Fruit fly (Drosophila melanogaster): Measurements from ENCODE around the gene MTA1-like.

The MTA1-like gene

DNA sequence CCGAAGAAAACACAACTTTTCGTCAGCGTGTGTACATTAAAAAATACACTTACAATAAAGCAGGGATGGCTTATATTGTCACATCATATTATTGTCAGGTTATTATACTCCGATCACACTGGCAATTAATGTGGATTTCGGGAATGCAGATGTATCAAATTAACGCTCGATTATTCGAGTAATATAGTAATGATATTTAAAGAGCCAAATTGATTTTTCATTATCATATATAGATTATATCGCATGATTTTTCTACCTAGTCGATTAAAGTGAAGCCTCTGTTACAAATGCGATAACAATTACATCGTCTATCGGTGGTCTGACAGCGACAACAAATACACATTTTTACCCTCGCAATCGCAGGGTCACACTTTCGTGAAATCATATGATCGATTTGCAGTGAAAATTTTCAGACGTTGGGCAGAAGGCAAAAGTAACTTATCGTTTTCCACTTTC is 57.1 kb downstream of the MTA1-like start, which contains the start of the genes noi and Vha26 (continued):
- TF ChIP-seq CG12104 (GFP tag; optimal IDR thresholded peaks at IDR 0.05): no peak
- TF ChIP-seq Ravus (GFP tag; IDR thresholded peaks at IDR 0.05): no peak
- TF ChIP-seq Stat92E (GFP tag; optimal IDR thresholded peaks at IDR 0.05): peak in 1 of 3 experiments; percentile 50
- TF ChIP-seq Spps (tag; optimal IDR thresholded peaks at IDR 0.05): peak; percentile 12
- TF ChIP-seq CG10366 (GFP tag; IDR thresholded peaks at IDR 0.05): no peak
- no peak for TF ChIP-seq CG1832 (GFP tag; optimal IDR thresholded peaks at IDR 0.05)
- TF ChIP-seq Pdp1 (GFP tag; optimal IDR thresholded peaks at IDR 0.05): peak; percentile 4 to 43
- TF ChIP-seq zf30C (GFP tag; optimal IDR thresholded peaks at IDR 0.05): peak; percentile 54
- peak; percentile 94 for TF ChIP-seq CG17802 (tag; optimal IDR thresholded peaks at IDR 0.05)
- peak; percentile 45 for TF ChIP-seq YL-1 (GFP tag; optimal IDR thresholded peaks at IDR 0.05)
- peak; percentile 57 for TF ChIP-seq Nf-YC (tag; optimal IDR thresholded peaks at IDR 0.05)
- peak; percentile 13 for TF ChIP-seq Mad (GFP tag; optimal IDR thresholded peaks at IDR 0.05)
- TF ChIP-seq CG18011 (GFP tag; optimal IDR thresholded peaks at IDR 0.05): no peak
- peak; percentile 64; the same call in 1 of the 2 replicates for TF ChIP-seq CG32532 (GFP tag; IDR thresholded peaks at IDR 0.05)
- 0 out of 2 replicates have a peak, but pooled peaks have one; percentile 43 for TF ChIP-seq sob (GFP tag; IDR thresholded peaks at IDR 0.05)
- peak; percentile 78 for TF ChIP-seq CG17186 (GFP tag; optimal IDR thresholded peaks at IDR 0.05)
- no peak for TF ChIP-seq Optix (GFP tag; IDR thresholded peaks at IDR 0.05)
- peak; percentile 3 for TF ChIP-seq CG4424 (GFP tag; optimal IDR thresholded peaks at IDR 0.05)
- no peak for TF ChIP-seq wek (GFP tag; optimal IDR thresholded peaks at IDR 0.05)
- TF ChIP-seq CG13624 (GFP tag; optimal IDR thresholded peaks at IDR 0.05): peak; percentile 33
- TF ChIP-seq CG13287 (GFP tag; IDR thresholded peaks at IDR 0.05; ENCODE audit: partially characterized antibody): no peak; the same call in none of the 2 replicates
- peak; percentile 76 for TF ChIP-seq phol (tag; optimal IDR thresholded peaks at IDR 0.05)
- peak; percentile 54 for TF ChIP-seq CG8290 (GFP tag; optimal IDR thresholded peaks at IDR 0.05)
- TF ChIP-seq CG8290 (tag; optimal IDR thresholded peaks at IDR 0.05): peak in 1 of 2 experiments; percentile 28
- TF ChIP-seq Fer1 (GFP tag; optimal IDR thresholded peaks at IDR 0.05): peak; percentile 1
- no peak for TF ChIP-seq fru (optimal IDR thresholded peaks at IDR 0.05)
- no peak for TF ChIP-seq CG14014 (GFP tag; IDR thresholded peaks at IDR 0.05)
- peak; percentile 74 for TF ChIP-seq CG2712 (tag; optimal IDR thresholded peaks at IDR 0.05)
- 0 out of 3 replicates have a peak, but pooled peaks have one; percentile 19 for TF ChIP-seq Dbx (GFP tag; IDR thresholded peaks at IDR 0.05)
- no peak for TF ChIP-seq Lim3 (GFP tag; IDR thresholded peaks at IDR 0.05)
- TF ChIP-seq unc-4 (GFP tag; IDR thresholded peaks at IDR 0.05; ENCODE audit: partially characterized antibody): peak; percentile 45; the same call in 1 of the 2 replicates
- peak; percentile 90 for TF ChIP-seq pzg (GFP tag; optimal IDR thresholded peaks at IDR 0.05)
- no peak for TF ChIP-seq sens-2 (GFP tag; IDR thresholded peaks at IDR 0.05)
- peak; percentile 6 for TF ChIP-seq maf-S (GFP tag; optimal IDR thresholded peaks at IDR 0.05)
- peak; percentile 10 for TF ChIP-seq bab2 (GFP tag; optimal IDR thresholded peaks at IDR 0.05)
- peak; percentile 31 for TF ChIP-seq Mes4 (GFP tag; optimal IDR thresholded peaks at IDR 0.05)
- TF ChIP-seq CG9932 (GFP tag; IDR thresholded peaks at IDR 0.05): peak; percentile 61; the same call in 1 of the 2 replicates
- no peak for TF ChIP-seq abd-A (tag; optimal IDR thresholded peaks at IDR 0.05)
- TF ChIP-seq CG9727 (GFP tag; optimal IDR thresholded peaks at IDR 0.05): peak; percentile 60
- TF ChIP-seq CHES-1-like (GFP tag; optimal IDR thresholded peaks at IDR 0.05): peak; percentile 3
- TF ChIP-seq Bdp1 (GFP tag; optimal IDR thresholded peaks at IDR 0.05): peak; percentile 35
- peak; percentile 23; the same call in 1 of the 3 replicates for TF ChIP-seq ci (GFP tag; IDR thresholded peaks at IDR 0.05)
- no peak for TF ChIP-seq CG2199 (GFP tag; IDR thresholded peaks at IDR 0.05)
- no peak for TF ChIP-seq usp (GFP tag; optimal IDR thresholded peaks at IDR 0.05)
- peak; percentile 62; the same call in 2 of the 4 replicates for TF ChIP-seq Dll (GFP tag; IDR thresholded peaks at IDR 0.05; ENCODE audit: partially characterized antibody)
- TF ChIP-seq CG11560 (tag; IDR thresholded peaks at IDR 0.05): peak; percentile 40; the same call in 2 of the 3 replicates
- peak; percentile 74 for TF ChIP-seq knrl (GFP tag; IDR thresholded peaks at IDR 0.05; ENCODE audit: partially characterized antibody)
- no peak for TF ChIP-seq CG3065 (GFP tag; optimal IDR thresholded peaks at IDR 0.05)
- peak in 1 of 2 experiments; percentile 90 for TF ChIP-seq Dfd (GFP tag; optimal IDR thresholded peaks at IDR 0.05)
- TF ChIP-seq Sin3A (optimal IDR thresholded peaks at IDR 0.05): peak; percentile 65
- TF ChIP-seq Blimp-1 (GFP tag; optimal IDR thresholded peaks at IDR 0.05): no peak
